Worm (Caenorhabditis elegans): ENCODE measurements around the gene zip-9.

zip-9 gene

ce11 chrV:10954334-10954733 lies 12.1 kb downstream of the zip-9 start, which contains the start of gene clec-221:
clec-221 (minus strand) TSS chrV:10954434.
- no peak for TF ChIP-seq sma-9 (GFP tag; optimal IDR thresholded peaks at IDR 0.05)
- no peak for TF ChIP-seq sma-9 (tag; optimal IDR thresholded peaks at IDR 0.05)
- TF ChIP-seq mdl-1 (tag; optimal IDR thresholded peaks at IDR 0.05): no peak
- no peak for TF ChIP-seq gmeb-1 (tag; optimal IDR thresholded peaks at IDR 0.05)
- TF ChIP-seq sma-3 (GFP tag; optimal IDR thresholded peaks at IDR 0.05): no peak
- TF ChIP-seq fos-1 (tag; optimal IDR thresholded peaks at IDR 0.05): no peak

ce11 chrV:10954832-10955231 lies 12.6 kb downstream of the zip-9 start, which contains the start of gene F17C11.6:
F17C11.6 (plus strand) TSS chrV:10955121.
- TF ChIP-seq fos-1 (tag; optimal IDR thresholded peaks at IDR 0.05): peak; percentile 2
- no peak for TF ChIP-seq lin-11 (tag; optimal IDR thresholded peaks at IDR 0.05)

ce11 chrV:10955681-10956476 lies 13.6 kb downstream of the zip-9 start, which contains the start of gene F17C11.13:
F17C11.13 (plus strand) TSS chrV:10955923.
- peak; percentile 14 for TF ChIP-seq fos-1 (tag; optimal IDR thresholded peaks at IDR 0.05)
- TF ChIP-seq mdl-1 (tag; optimal IDR thresholded peaks at IDR 0.05): no peak

- no peak for TF ChIP-seq nhr-6 (tag; optimal IDR thresholded peaks at IDR 0.05)
- peak; percentile 14 for TF ChIP-seq lin-13 (GFP tag; optimal IDR thresholded peaks at IDR 0.05)
- peak; percentile 51 for TF ChIP-seq sma-9 (GFP tag; optimal IDR thresholded peaks at IDR 0.05)
- no peak for TF ChIP-seq sma-9 (tag; optimal IDR thresholded peaks at IDR 0.05)
- TF ChIP-seq Y55F3AM.14 (GFP tag; optimal IDR thresholded peaks at IDR 0.05): peak; percentile 17
- no peak for TF ChIP-seq nhr-77 (tag; optimal IDR thresholded peaks at IDR 0.05)
- peak; percentile 10 for TF ChIP-seq crh-2 (tag; optimal IDR thresholded peaks at IDR 0.05)
- TF ChIP-seq lsy-2 (tag; optimal IDR thresholded peaks at IDR 0.05): peak in 1 of 2 experiments; percentile 29
Measured at ce11 chrV:10958322-10958900, 16.1 kb downstream of the zip-9 start, which contains the start of gene pigt-1. pigt-1 (minus strand) TSS chrV:10958821.

- TF ChIP-seq nhr-77 (tag; optimal IDR thresholded peaks at IDR 0.05) (no peak), ztf-1 (GFP tag; conservative IDR thresholded peaks at IDR 0.05) (no peak), blmp-1 (tag; optimal IDR thresholded peaks at IDR 0.05; ENCODE audit: insufficient read depth) (no peak), crh-2 (tag; optimal IDR thresholded peaks at IDR 0.05) (peak; percentile 27), nhr-11 (tag; optimal IDR thresholded peaks at IDR 0.05) (no peak), nhr-25 (tag; optimal IDR thresholded peaks at IDR 0.05) (no peak), sem-4 (tag; optimal IDR thresholded peaks at IDR 0.05) (no peak), R02D3.7 (tag; optimal IDR thresholded peaks at IDR 0.05) (no peak), ztf-4 (tag; optimal IDR thresholded peaks at IDR 0.05) (no peak), ztf-11 (tag; optimal IDR thresholded peaks at IDR 0.05) (no peak), nhr-237 (tag; optimal IDR thresholded peaks at IDR 0.05) (no peak), skn-1 (tag; optimal IDR thresholded peaks at IDR 0.05) (no peak), mdl-1 (tag; optimal IDR thresholded peaks at IDR 0.05) (no peak), ceh-82 (tag; optimal IDR thresholded peaks at IDR 0.05) (no peak), lin-11 (tag; optimal IDR thresholded peaks at IDR 0.05) (no peak), nhr-129 (tag; optimal IDR thresholded peaks at IDR 0.05) (peak; percentile 18), elt-1 (tag; optimal IDR thresholded peaks at IDR 0.05) (no peak), sma-9 (GFP tag; optimal IDR thresholded peaks at IDR 0.05) (peak; percentile 42), sma-9 (tag; optimal IDR thresholded peaks at IDR 0.05) (no peak), C34F6.9 (tag; optimal IDR thresholded peaks at IDR 0.05) (no peak), fos-1 (tag; optimal IDR thresholded peaks at IDR 0.05) (peak; percentile 68), peb-1 (tag; optimal IDR thresholded peaks at IDR 0.05) (no peak)
Measured at ce11 chrV:10960544-10960943, 18.3 kb downstream of the zip-9 start, which contains the start of gene vps-36. vps-36 (minus strand) TSS chrV:10960669.

- peak; percentile 88 for TF ChIP-seq sma-9 (GFP tag; optimal IDR thresholded peaks at IDR 0.05)
- no peak for TF ChIP-seq sma-9 (tag; optimal IDR thresholded peaks at IDR 0.05)
- TF ChIP-seq nhr-12 (tag; optimal IDR thresholded peaks at IDR 0.05): no peak
- no peak for TF ChIP-seq R02D3.7 (tag; optimal IDR thresholded peaks at IDR 0.05)
- TF ChIP-seq unc-39 (tag; optimal IDR thresholded peaks at IDR 0.05): no peak
- TF ChIP-seq ceh-82 (tag; optimal IDR thresholded peaks at IDR 0.05): no peak
- TF ChIP-seq blmp-1 (tag; optimal IDR thresholded peaks at IDR 0.05; ENCODE audit: insufficient read depth): peak; percentile 74
- TF ChIP-seq aly-2 (tag; optimal IDR thresholded peaks at IDR 0.05): no peak
- peak; percentile 50 for TF ChIP-seq mab-5 (tag; optimal IDR thresholded peaks at IDR 0.05)
- no peak for TF ChIP-seq lin-39 (tag; optimal IDR thresholded peaks at IDR 0.05)
- peak; percentile 85 for TF ChIP-seq nhr-129 (tag; optimal IDR thresholded peaks at IDR 0.05)
- no peak for TF ChIP-seq alr-1 (tag; optimal IDR thresholded peaks at IDR 0.05)
- no peak for TF ChIP-seq nhr-11 (tag; optimal IDR thresholded peaks at IDR 0.05)
- TF ChIP-seq lin-11 (tag; optimal IDR thresholded peaks at IDR 0.05): no peak
- TF ChIP-seq unc-62 (GFP tag; optimal IDR thresholded peaks at IDR 0.05): no peak
- TF ChIP-seq zag-1 (tag; optimal IDR thresholded peaks at IDR 0.05): peak; percentile 6
- TF ChIP-seq lin-13 (GFP tag; optimal IDR thresholded peaks at IDR 0.05): peak; percentile 43
- no peak for TF ChIP-seq elt-3 (tag; optimal IDR thresholded peaks at IDR 0.05)
- peak; percentile 74 for TF ChIP-seq sem-4 (tag; optimal IDR thresholded peaks at IDR 0.05)
- peak in 1 of 2 experiments; percentile 55 for TF ChIP-seq mdl-1 (tag; optimal IDR thresholded peaks at IDR 0.05)
- TF ChIP-seq dmd-4 (tag; optimal IDR thresholded peaks at IDR 0.05): no peak
- TF ChIP-seq ZK546.5 (tag; optimal IDR thresholded peaks at IDR 0.05): no peak
- no peak for TF ChIP-seq ztf-1 (GFP tag; conservative IDR thresholded peaks at IDR 0.05)
Measured at ce11 chrV:10961448-10961870, 19.2 kb downstream of the zip-9 start.
